Fruit fly (Drosophila melanogaster) whole organism, embryonic: ENCODE data around the gene Glys.

Experiments used
- Aef1 ChIP-seq: fragments of 200-800 bp; sonication (Bioruptor generic); IDR thresholded peaks from 3 replicates; pipeline ENCODE4 v1.3.6; 2022; ENCODE audit warnings: missing biosample characterization, missing genetic modification characterization
- B-H2 ChIP-seq: fragments of 200-800 bp; sonication (Bioruptor generic); optimal IDR thresholded peaks from 2 replicates; lab custom pipeline; 2018; ENCODE audit warnings: missing biosample characterization, mild to moderate bottlenecking, missing genetic modification characterization
- CG10959 ChIP-seq: fragments of 200-800 bp; sonication (Bioruptor generic); IDR thresholded peaks from 2 replicates; pipeline ENCODE4 v1.3.6; 2022; ENCODE audit warnings: missing biosample characterization, missing genetic modification characterization
- CG11093 ChIP-seq: fragments of 200-800 bp; sonication (Bioruptor generic); IDR thresholded peaks from 3 replicates; pipeline ENCODE4 v1.3.6; 2022; ENCODE audit warnings: missing biosample characterization, missing genetic modification characterization
- CG11456 ChIP-seq: fragments of 200-800 bp; sonication (Bioruptor generic); IDR thresholded peaks from 3 replicates; pipeline ENCODE4 v1.3.6; 2022; ENCODE audit warnings: missing biosample characterization, missing genetic modification characterization
- CG11504 ChIP-seq: fragments of 200-800 bp; sonication (Bioruptor generic); optimal IDR thresholded peaks from 3 replicates; lab custom pipeline; 2019; ENCODE audit warnings: missing biosample characterization, mild to moderate bottlenecking, missing genetic modification characterization, moderate library complexity
- CG12236 ChIP-seq: fragments of 200-800 bp; sonication (Bioruptor generic); optimal IDR thresholded peaks from 2 replicates; lab custom pipeline; 2016; ENCODE audit warnings: missing biosample characterization, missing genetic modification characterization
- CG12659 ChIP-seq: fragments of 200-800 bp; sonication (Bioruptor generic); optimal IDR thresholded peaks from 3 replicates; lab custom pipeline; 2017; ENCODE audit warnings: mild to moderate bottlenecking, missing biosample characterization, missing genetic modification reagents, missing genetic modification characterization
- CG13287 ChIP-seq: fragments of 200-800 bp; sonication (Bioruptor generic); IDR thresholded peaks from 2 replicates; pipeline ENCODE4 v1.3.6; 2022; ENCODE audit warnings: missing biosample characterization, missing genetic modification characterization; ENCODE audit not compliant: partially characterized antibody
- CG13424 ChIP-seq: fragments of 200-800 bp; sonication (Bioruptor generic); optimal IDR thresholded peaks from 2 replicates; lab custom pipeline; 2019; ENCODE audit warnings: missing biosample characterization, mild to moderate bottlenecking, missing genetic modification characterization, moderate library complexity
- CG13624 ChIP-seq: fragments of 200-800 bp; sonication (Bioruptor generic); optimal IDR thresholded peaks from 2 replicates; lab custom pipeline; 2016; ENCODE audit warnings: missing biosample characterization, missing genetic modification characterization
- CG14050 ChIP-seq: fragments of 200-800 bp; sonication (Bioruptor generic); IDR thresholded peaks from 3 replicates; pipeline ENCODE4 v1.3.6; 2022; ENCODE audit warnings: missing biosample characterization, missing genetic modification characterization
- CG15073 ChIP-seq: fragments of 200-800 bp; sonication (Bioruptor generic); optimal IDR thresholded peaks from 2 replicates; lab custom pipeline; 2016; ENCODE audit warnings: missing biosample characterization, missing genetic modification characterization
- CG15269 ChIP-seq: fragments of 200-800 bp; sonication (Bioruptor generic); optimal IDR thresholded peaks from 2 replicates; lab custom pipeline; 2018; ENCODE audit warnings: missing biosample characterization, mild to moderate bottlenecking, missing genetic modification characterization, moderate library complexity
- CG2889 ChIP-seq: fragments of 200-800 bp; sonication (Bioruptor generic); IDR thresholded peaks from 3 replicates; pipeline ENCODE4 v1.3.6; 2022; ENCODE audit warnings: missing biosample characterization, missing genetic modification characterization
- CG31388 ChIP-seq: fragments of 200-800 bp; sonication (Bioruptor generic); optimal IDR thresholded peaks from 2 replicates; lab custom pipeline; 2016; ENCODE audit warnings: missing biosample characterization, missing genetic modification characterization
- CG33213 ChIP-seq: fragments of 200-800 bp; sonication (Bioruptor generic); optimal IDR thresholded peaks from 3 replicates; lab custom pipeline; 2016; ENCODE audit warnings: missing biosample characterization, missing genetic modification characterization
- CG3726 ChIP-seq: fragments of 200-800 bp; sonication (Bioruptor generic); IDR thresholded peaks from 3 replicates; pipeline ENCODE4, ENCODE4 v1.3.6; 2022; ENCODE audit warnings: missing biosample characterization, missing genetic modification characterization
- CG6272 ChIP-seq: fragments of 200-800 bp; sonication (Bioruptor generic); IDR thresholded peaks from 2 replicates; pipeline ENCODE4 v1.3.6; 2022; ENCODE audit warnings: missing biosample characterization, missing genetic modification characterization
- CG7357 ChIP-seq: fragments of 200-800 bp; sonication (Bioruptor generic); IDR thresholded peaks from 3 replicates; pipeline ENCODE4 v1.3.6; 2022; ENCODE audit warnings: missing biosample characterization, missing genetic modification characterization
- CG8765 ChIP-seq: fragments of 200-800 bp; sonication (Bioruptor generic); IDR thresholded peaks from 2 replicates; pipeline ENCODE4 v1.3.6; 2022; ENCODE audit warnings: missing biosample characterization, missing genetic modification characterization
- CHES-1-like ChIP-seq: fragments of 200-800 bp; sonication (Bioruptor generic); optimal IDR thresholded peaks from 2 replicates; lab custom pipeline; 2016; ENCODE audit warnings: missing biosample characterization, missing genetic modification characterization
- ERR ChIP-seq: fragments of 200-800 bp; sonication (Bioruptor generic); optimal IDR thresholded peaks from 2 replicates; lab custom pipeline; 2016; ENCODE audit warnings: missing biosample characterization, missing genetic modification characterization
- Eip74EF ChIP-seq, 2 experiments: fragments of 200-800 bp in 1 of 2; fragments of >200 bp in 1 of 2; sonication (Bioruptor generic) in 1 of 2; optimal IDR thresholded peaks; 2 replicates each; lab custom pipeline; 2017 to 2019; ENCODE audit warnings: missing biosample characterization in 2 of 2, missing genetic modification characterization in 2 of 2, mild to moderate bottlenecking in 1 of 2, moderate library complexity in 1 of 2
- Fer2 ChIP-seq: fragments of 200-800 bp; sonication (Bioruptor generic); optimal IDR thresholded peaks from 2 replicates; lab custom pipeline; 2018; ENCODE audit warnings: missing biosample characterization, mild to moderate bottlenecking, missing genetic modification characterization, moderate library complexity
- Gug ChIP-seq: fragments of 200-800 bp; sonication (Bioruptor generic); IDR thresholded peaks from 4 replicates; pipeline ENCODE4 v1.3.6; 2022; ENCODE audit warnings: missing biosample characterization, missing genetic modification characterization
- Mad ChIP-seq: fragments of 200-800 bp; sonication (Bioruptor generic); optimal IDR thresholded peaks from 2 replicates; lab custom pipeline; 2016; ENCODE audit warnings: missing biosample characterization, missing genetic modification characterization
- Mrtf ChIP-seq: fragments of 200-800 bp; sonication (Bioruptor generic); IDR thresholded peaks from 3 replicates; pipeline ENCODE4 v1.3.6; 2022; ENCODE audit warnings: missing biosample characterization, missing genetic modification characterization
- Sin3A ChIP-seq: fragments of >200 bp; optimal IDR thresholded peaks from 2 replicates; lab custom pipeline; 2018
- Sox100B ChIP-seq: fragments of 200-800 bp; sonication (Bioruptor generic); optimal IDR thresholded peaks from 3 replicates; lab custom pipeline; 2018; ENCODE audit warnings: missing biosample characterization, mild to moderate bottlenecking, missing genetic modification characterization
- Spps ChIP-seq: fragments of 200-800 bp; sonication (Bioruptor generic); optimal IDR thresholded peaks from 2 replicates; lab custom pipeline; 2018; ENCODE audit warnings: missing biosample characterization, mild to moderate bottlenecking, missing genetic modification characterization
- ab ChIP-seq: fragments of 200-800 bp; sonication (Bioruptor generic); optimal IDR thresholded peaks from 2 replicates; lab custom pipeline; 2016; ENCODE audit warnings: missing biosample characterization, missing genetic modification characterization
- ase ChIP-seq: fragments of 200-800 bp; sonication (Bioruptor generic); IDR thresholded peaks from 3 replicates; pipeline ENCODE4 v1.3.6; 2022; ENCODE audit warnings: missing biosample characterization, missing genetic modification characterization
- ash1 ChIP-seq: fragments of 200-800 bp; sonication (Bioruptor generic); optimal IDR thresholded peaks from 2 replicates; lab custom pipeline; 2018; ENCODE audit warnings: missing biosample characterization, mild to moderate bottlenecking, missing genetic modification characterization
- ato ChIP-seq: fragments of 200-800 bp; sonication (Bioruptor generic); IDR thresholded peaks from 2 replicates; pipeline ENCODE4 v1.3.6; 2022; ENCODE audit warnings: missing biosample characterization, missing genetic modification characterization; ENCODE audit not compliant: partially characterized antibody
- bbx ChIP-seq: fragments of 200-800 bp; sonication (Bioruptor generic); IDR thresholded peaks from 2 replicates; pipeline ENCODE4 v1.3.6; 2022; ENCODE audit warnings: missing biosample characterization, missing genetic modification characterization; ENCODE audit not compliant: partially characterized antibody
- crol ChIP-seq: fragments of 200-800 bp; sonication (Bioruptor generic); IDR thresholded peaks from 2 replicates; pipeline ENCODE4 v1.3.6; 2022; ENCODE audit warnings: missing biosample characterization, missing genetic modification characterization
- crp ChIP-seq, 2 experiments: fragments of 200-800 bp; sonication (Bioruptor generic); optimal IDR thresholded peaks; 2 replicates in 1 of 2; 3 replicates in 1 of 2; lab custom pipeline; 2017; ENCODE audit warnings: missing biosample characterization in 2 of 2, missing genetic modification characterization in 2 of 2, mild to moderate bottlenecking in 1 of 2, moderate library complexity in 1 of 2
- grn ChIP-seq: fragments of 200-800 bp; sonication (Bioruptor generic); optimal IDR thresholded peaks from 3 replicates; lab custom pipeline; 2017; ENCODE audit warnings: missing biosample characterization, missing genetic modification characterization
- jing ChIP-seq: fragments of 200-800 bp; sonication (Bioruptor generic); optimal IDR thresholded peaks from 2 replicates; lab custom pipeline; 2018; ENCODE audit warnings: missing biosample characterization, mild to moderate bottlenecking, missing genetic modification characterization
- kah ChIP-seq: fragments of 200-800 bp; sonication (Bioruptor generic); optimal IDR thresholded peaks from 2 replicates; lab custom pipeline; 2018; ENCODE audit warnings: missing biosample characterization, mild to moderate bottlenecking, missing genetic modification characterization
- lilli ChIP-seq: fragments of 200-800 bp; sonication (Bioruptor generic); optimal IDR thresholded peaks from 3 replicates; lab custom pipeline; 2016; ENCODE audit warnings: missing biosample characterization, missing genetic modification characterization
- lmd ChIP-seq: fragments of 200-800 bp; sonication (Bioruptor generic); IDR thresholded peaks from 2 replicates; pipeline ENCODE4 v1.3.6; 2022; ENCODE audit warnings: missing biosample characterization, missing genetic modification characterization
- mam ChIP-seq: fragments of 200-800 bp; sonication (Bioruptor generic); optimal IDR thresholded peaks from 3 replicates; lab custom pipeline; 2016; ENCODE audit warnings: missing biosample characterization, missing genetic modification characterization
- nerfin-2 ChIP-seq: fragments of 200-800 bp; sonication (Bioruptor generic); IDR thresholded peaks from 2 replicates; pipeline ENCODE4 v1.3.6; 2022; ENCODE audit warnings: missing biosample characterization, missing genetic modification characterization; ENCODE audit not compliant: partially characterized antibody
- sima ChIP-seq: fragments of 200-800 bp; sonication (Bioruptor generic); optimal IDR thresholded peaks from 2 replicates; lab custom pipeline; 2016; ENCODE audit warnings: missing biosample characterization, missing genetic modification characterization
- sqz ChIP-seq: fragments of 200-800 bp; sonication (Bioruptor generic); optimal IDR thresholded peaks from 3 replicates; lab custom pipeline; 2018; ENCODE audit warnings: missing biosample characterization, mild to moderate bottlenecking, missing genetic modification characterization
- tna ChIP-seq: fragments of 200-800 bp; sonication (Bioruptor generic); IDR thresholded peaks from 2 replicates; pipeline ENCODE4 v1.3.6; 2022; ENCODE audit warnings: missing biosample characterization, missing genetic modification characterization; ENCODE audit not compliant: partially characterized antibody
- trh ChIP-seq: fragments of 200-800 bp; sonication (Bioruptor generic); optimal IDR thresholded peaks from 2 replicates; lab custom pipeline; 2016; ENCODE audit warnings: missing biosample characterization, missing genetic modification characterization
- ttk ChIP-seq: fragments of 200-800 bp; sonication (Bioruptor generic); IDR thresholded peaks from 2 replicates; pipeline ENCODE4 v2.1.2; 2022; ENCODE audit warnings: missing biosample characterization, missing genetic modification characterization
- unpg ChIP-seq: fragments of 200-800 bp; sonication (Bioruptor generic); optimal IDR thresholded peaks from 3 replicates; lab custom pipeline; 2018; ENCODE audit warnings: missing biosample characterization, mild to moderate bottlenecking, missing genetic modification characterization, moderate library complexity
- yki ChIP-seq: fragments of >200 bp; optimal IDR thresholded peaks from 3 replicates; lab custom pipeline; 2018

The Glys gene

dm6 chr3R:15095550-15096031, 51.7 kb downstream of the Glys start, which contains the start of gene CG6966 (continued):
- no peak for TF ChIP-seq CG2889 (GFP tag; lab: Robert Waterston, UW)
- TF ChIP-seq CG15269 (tag; lab: Kevin White, UChicago) = peak; percentile 91
- TF ChIP-seq CG14050 (GFP tag; lab: Robert Waterston, UW) = no peak
- TF ChIP-seq trh = peak; percentile 95
- TF ChIP-seq yki (lab: Kevin White, UChicago) = no peak
- peak in 1 of 2 experiments; percentile 77 for TF ChIP-seq crp (GFP tag; optimal IDR thresholded peaks at IDR 0.05; lab: Kevin White, UChicago)
- peak; percentile 87 for TF ChIP-seq ab (GFP tag; lab: Kevin White, UChicago)
- peak; percentile 97 for TF ChIP-seq mam (GFP tag; lab: Kevin White, UChicago)
- TF ChIP-seq ase (GFP tag; lab: Robert Waterston, UW) = no peak
- peak in 1 of 2 experiments; percentile 44 for TF ChIP-seq Eip74EF (GFP tag; optimal IDR thresholded peaks at IDR 0.05; lab: Kevin White, UChicago)
- peak; percentile 97 for TF ChIP-seq CHES-1-like (GFP tag; lab: Kevin White, UChicago)
- TF ChIP-seq Spps (tag; lab: Kevin White, UChicago) = peak; percentile 73
- no peak for TF ChIP-seq tna (GFP tag; lab: Robert Waterston, UW)
- peak; percentile 95 for TF ChIP-seq Gug (GFP tag; lab: Robert Waterston, UW)
- TF ChIP-seq nerfin-2 (GFP tag; lab: Robert Waterston, UW) = no peak
- peak; percentile 97 for TF ChIP-seq Mad (GFP tag; lab: Kevin White, UChicago)
- peak; percentile 66 for TF ChIP-seq CG15073 (GFP tag; lab: Kevin White, UChicago)
- peak; percentile 94 for TF ChIP-seq sqz (GFP tag; lab: Kevin White, UChicago)
- TF ChIP-seq CG13624 (GFP tag; lab: Kevin White, UChicago) = peak; percentile 98
- TF ChIP-seq CG12236 (GFP tag; lab: Kevin White, UChicago) = peak; percentile 93
- TF ChIP-seq B-H2 (GFP tag; lab: Kevin White, UChicago) = peak; percentile 99
- no peak for TF ChIP-seq ato
- peak; percentile 48 for TF ChIP-seq Sin3A (lab: Kevin White, UChicago)
- peak; percentile 85 for TF ChIP-seq ERR (GFP tag; lab: Kevin White, UChicago)
- peak; percentile 86 for TF ChIP-seq grn (GFP tag; lab: Kevin White, UChicago)
- TF ChIP-seq bbx (GFP tag; lab: Robert Waterston, UW) = no peak
- peak; percentile 58 for TF ChIP-seq kah (GFP tag; lab: Kevin White, UChicago)
- TF ChIP-seq sima (GFP tag; lab: Kevin White, UChicago) = peak; percentile 81
- peak; percentile 91 for TF ChIP-seq jing (GFP tag; lab: Kevin White, UChicago)
- TF ChIP-seq CG11504 (tag; lab: Kevin White, UChicago) = peak; percentile 87
- peak; percentile 92 for TF ChIP-seq lilli (GFP tag; lab: Kevin White, UChicago)
- TF ChIP-seq ash1 = peak; percentile 96
- TF ChIP-seq crol (GFP tag; lab: Robert Waterston, UW) = no peak
- peak; percentile 91 for TF ChIP-seq unpg
- peak; percentile 98 for TF ChIP-seq CG12659 (GFP tag; lab: Kevin White, UChicago)
- TF ChIP-seq CG11093 (GFP tag; lab: Robert Waterston, UW) = peak; percentile 61; the same call in 1 of the 3 replicates
- TF ChIP-seq CG10959 = no peak
- TF ChIP-seq CG11456 (GFP tag; lab: Robert Waterston, UW) = no peak
- TF ChIP-seq Fer2 (tag; lab: Kevin White, UChicago) = peak; percentile 92
- peak; percentile 68; the same call in 2 of the 3 replicates for TF ChIP-seq CG7357 (GFP tag; lab: Robert Waterston, UW)
- no peak for TF ChIP-seq Mrtf (GFP tag; lab: Robert Waterston, UW)
- TF ChIP-seq CG6272 = peak; percentile 83
- TF ChIP-seq ttk (GFP tag; lab: Robert Waterston, UW) = no peak
- peak; percentile 77 for TF ChIP-seq Sox100B (GFP tag; lab: Kevin White, UChicago)
- no peak for TF ChIP-seq CG3726 (GFP tag; lab: Robert Waterston, UW)
- no peak for TF ChIP-seq lmd (GFP tag; lab: Robert Waterston, UW)
- peak; percentile 85 for TF ChIP-seq CG31388 (GFP tag; lab: Kevin White, UChicago)
- peak; percentile 85 for TF ChIP-seq CG13424 (tag; lab: Kevin White, UChicago)
- no peak for TF ChIP-seq Aef1 (GFP tag; lab: Robert Waterston, UW)
- TF ChIP-seq CG8765 (GFP tag; lab: Robert Waterston, UW) = no peak
- TF ChIP-seq CG33213 (GFP tag; lab: Kevin White, UChicago) = peak; percentile 99
- no peak for TF ChIP-seq CG13287 (GFP tag; lab: Robert Waterston, UW)
